Worm (Caenorhabditis elegans) whole organism, L4 larva: Measurements from ENCODE around the gene nasp-1.

ENCODE experiments used
- D1046.2 ChIP-seq: fragments of 200-800 bp; sonication (Bioruptor generic); IDR thresholded peaks from 2 replicates; pipeline ENCODE4 v1.3.6; 2022; ENCODE audit warnings: missing genetic modification characterization, missing compliant biosample characterization
- F44E2.7 ChIP-seq: fragments of 200-800 bp; sonication (Bioruptor generic); IDR thresholded peaks from 2 replicates; pipeline ENCODE4 v2.1.2; 2022; ENCODE audit warnings: missing genetic modification characterization, missing compliant biosample characterization
- R02D3.7 ChIP-seq: fragments of 150-350 bp; sonication (generic microtip); optimal IDR thresholded peaks from 3 replicates; lab custom pipeline; 2014; ENCODE audit warnings: missing biosample characterization, missing genetic modification characterization
- T20F7.1 ChIP-seq: fragments of 200-800 bp; sonication (Bioruptor generic); optimal IDR thresholded peaks from 2 replicates; lab custom pipeline; 2018; ENCODE audit warnings: mild to moderate bottlenecking, missing genetic modification characterization, missing compliant biosample characterization
- T26A8.4 ChIP-seq: fragments of 200-800 bp; sonication (Bioruptor generic); IDR thresholded peaks from 2 replicates; pipeline ENCODE4 v1.3.6; 2022; ENCODE audit warnings: missing genetic modification characterization, missing compliant biosample characterization
- ZK546.5 ChIP-seq, 2 experiments: sonication (generic microtip); optimal IDR thresholded peaks; 2 replicates each; lab custom pipeline; 2017; ENCODE audit warnings: missing biosample characterization in 2 of 2, missing genetic modification characterization in 2 of 2
- aha-1 ChIP-seq: fragments of 150-350 bp; peaks from one replicate; lab custom pipeline; 2014; ENCODE audit warnings: missing biosample characterization, missing genetic modification characterization
- ama-1 ChIP-seq: fragments of 150-350 bp; optimal IDR thresholded peaks from 2 replicates; lab custom pipeline; 2014; ENCODE audit warnings: inconsistent platforms, mixed read lengths
- ceh-82 ChIP-seq: sonication (generic microtip); optimal IDR thresholded peaks from 2 replicates; lab custom pipeline; 2017; ENCODE audit warnings: missing biosample characterization, missing genetic modification characterization
- ces-1 ChIP-seq: fragments of 150-350 bp; sonication (generic microtip); optimal IDR thresholded peaks from 4 replicates; lab custom pipeline; 2014; ENCODE audit warnings: missing biosample characterization, missing genetic modification reagents, missing genetic modification characterization
- daf-16 ChIP-seq, 3 experiments: sonication (generic microtip); optimal IDR thresholded peaks; 2 replicates each; lab custom pipeline; 2016 to 2017; ENCODE audit warnings: missing genetic modification characterization in 3 of 3, missing genetic modification reagents in 3 of 3, mild to moderate bottlenecking in 2 of 3, missing compliant biosample characterization in 2 of 3, missing biosample characterization in 1 of 3, moderate library complexity in 1 of 3
- dmd-6 ChIP-seq: fragments of 200-800 bp; sonication (Bioruptor generic); IDR thresholded peaks from 2 replicates; pipeline ENCODE4 v1.3.6; 2022; ENCODE audit warnings: missing genetic modification reagents, missing genetic modification characterization, missing compliant biosample characterization
- duxl-1 ChIP-seq: sonication (generic microtip); optimal IDR thresholded peaks from 2 replicates; lab custom pipeline; 2016; ENCODE audit warnings: mild to moderate bottlenecking, missing genetic modification characterization, moderate library complexity, missing compliant biosample characterization; ENCODE audit not compliant: poor library complexity
- dve-1 ChIP-seq: sonication (generic microtip); optimal IDR thresholded peaks from 2 replicates; lab custom pipeline; 2017; ENCODE audit warnings: antibody characterized with exemption, mild to moderate bottlenecking, missing genetic modification characterization, missing compliant biosample characterization; ENCODE audit not compliant: insufficient read depth
- egl-27 ChIP-seq: sonication (generic microtip); optimal IDR thresholded peaks from 3 replicates; lab custom pipeline; 2017; ENCODE audit warnings: missing biosample characterization, missing genetic modification reagents, missing genetic modification characterization
- fkh-10 ChIP-seq: fragments of 150-350 bp; optimal IDR thresholded peaks from 2 replicates; lab custom pipeline; 2014; ENCODE audit warnings: missing biosample characterization, missing genetic modification reagents, missing genetic modification characterization
- gei-8 ChIP-seq: fragments of 200-800 bp; sonication (Bioruptor generic); optimal IDR thresholded peaks from 2 replicates; lab custom pipeline; 2018; ENCODE audit warnings: mild to moderate bottlenecking, missing genetic modification characterization, missing compliant biosample characterization
- hif-1 ChIP-seq, 2 experiments: sonication (generic microtip); optimal IDR thresholded peaks; 2 replicates each; lab custom pipeline; 2016 to 2017; ENCODE audit warnings: missing compliant biosample characterization in 2 of 2, missing genetic modification characterization in 2 of 2, missing genetic modification reagents in 2 of 2, missing genotype in 2 of 2, mild to moderate bottlenecking in 1 of 2
- hlh-11 ChIP-seq: fragments of 200-800 bp; sonication (Bioruptor generic); optimal IDR thresholded peaks from 2 replicates; lab custom pipeline; 2018; ENCODE audit warnings: mild to moderate bottlenecking, missing genetic modification characterization, missing compliant biosample characterization
- hlh-30 ChIP-seq: sonication (generic microtip); optimal IDR thresholded peaks from 2 replicates; lab custom pipeline; 2017; ENCODE audit warnings: antibody characterized with exemption, mild to moderate bottlenecking, missing genetic modification characterization, missing compliant biosample characterization; ENCODE audit not compliant: insufficient read depth
- lin-13 ChIP-seq: fragments of 150-350 bp; optimal IDR thresholded peaks from 2 replicates; lab custom pipeline; 2014; ENCODE audit warnings: missing biosample characterization, missing genetic modification reagents, missing genetic modification characterization
- lin-38 ChIP-seq: fragments of 200-800 bp; sonication (Bioruptor generic); IDR thresholded peaks from 2 replicates; pipeline ENCODE4 v1.3.6; 2022; ENCODE audit warnings: missing genetic modification reagents, missing genetic modification characterization, missing compliant biosample characterization
- lir-3 ChIP-seq: sonication (generic microtip); optimal IDR thresholded peaks from 2 replicates; lab custom pipeline; 2016; ENCODE audit warnings: mild to moderate bottlenecking, missing genetic modification characterization, missing compliant biosample characterization
- lsy-2 ChIP-seq, 2 experiments: fragments of 150-350 bp in 1 of 2; sonication (generic microtip) in 1 of 2; optimal IDR thresholded peaks; 2 replicates each; lab custom pipeline; 2014 to 2017; ENCODE audit warnings: missing biosample characterization in 2 of 2, missing genetic modification characterization in 2 of 2
- mdl-1 ChIP-seq, 2 experiments: fragments of 150-350 bp in 1 of 2; sonication (generic microtip) in 1 of 2; optimal IDR thresholded peaks; 2 replicates each; lab custom pipeline; 2014 to 2017; ENCODE audit warnings: missing biosample characterization in 2 of 2, missing genetic modification characterization in 2 of 2
- mdt-29 ChIP-seq: fragments of 200-800 bp; sonication (Bioruptor generic); IDR thresholded peaks from 2 replicates; pipeline ENCODE4 v1.3.6; 2022; ENCODE audit warnings: missing genetic modification reagents, missing genetic modification characterization, missing compliant biosample characterization
- mep-1 ChIP-seq: fragments of 150-350 bp; sonication (generic microtip); optimal IDR thresholded peaks from 3 replicates; lab custom pipeline; 2014; ENCODE audit warnings: missing biosample characterization, missing genetic modification characterization
- mes-2 ChIP-seq: sonication (generic microtip); optimal IDR thresholded peaks from 2 replicates; lab custom pipeline; 2016; ENCODE audit warnings: missing genotype, mild to moderate bottlenecking, missing genetic modification characterization, missing compliant biosample characterization; ENCODE audit not compliant: poor library complexity, severe bottlenecking
- nhr-102 ChIP-seq: sonication (generic microtip); optimal IDR thresholded peaks from 2 replicates; lab custom pipeline; 2016; ENCODE audit warnings: mild to moderate bottlenecking, missing genetic modification characterization, moderate library complexity, missing compliant biosample characterization
- nhr-11 ChIP-seq: fragments of 150-350 bp; optimal IDR thresholded peaks from 2 replicates; lab custom pipeline; 2014; ENCODE audit warnings: missing biosample characterization, missing genetic modification characterization
- nhr-111 ChIP-seq: fragments of 200-800 bp; sonication (Bioruptor generic); optimal IDR thresholded peaks from 2 replicates; lab custom pipeline; 2018; ENCODE audit warnings: mild to moderate bottlenecking, missing genetic modification characterization, missing compliant biosample characterization
- nhr-237 ChIP-seq: sonication (generic microtip); optimal IDR thresholded peaks from 2 replicates; lab custom pipeline; 2017; ENCODE audit warnings: missing biosample characterization, missing genetic modification characterization
- nhr-28 ChIP-seq: fragments of 150-350 bp; optimal IDR thresholded peaks from 2 replicates; lab custom pipeline; 2014; ENCODE audit warnings: missing biosample characterization, missing genetic modification characterization
- nhr-42 ChIP-seq: fragments of 200-800 bp; sonication (Bioruptor generic); IDR thresholded peaks from 2 replicates; pipeline ENCODE4 v1.3.6; 2022; ENCODE audit warnings: missing genetic modification characterization, missing compliant biosample characterization
- nhr-48 ChIP-seq: sonication (generic microtip); optimal IDR thresholded peaks from 2 replicates; lab custom pipeline; 2016; ENCODE audit warnings: mild to moderate bottlenecking, missing genetic modification characterization, missing compliant biosample characterization
- nhr-6 ChIP-seq: fragments of 150-350 bp; optimal IDR thresholded peaks from 2 replicates; lab custom pipeline; 2014; ENCODE audit warnings: missing biosample characterization, missing genetic modification characterization
- nhr-77 ChIP-seq: fragments of 150-350 bp; optimal IDR thresholded peaks from 2 replicates; lab custom pipeline; 2014; ENCODE audit warnings: missing biosample characterization, missing genetic modification characterization
- pha-4 ChIP-seq, 2 experiments: fragments of 150-350 bp in 1 of 2; fragments of 200-800 bp in 1 of 2; sonication (Bioruptor generic) in 1 of 2; IDR thresholded peaks in 1 of 2; optimal IDR thresholded peaks in 1 of 2; 2 replicates each; pipeline versions ENCODE4 v1.3.6 to Lab custom; 2014 to 2022; ENCODE audit warnings: missing genetic modification characterization in 2 of 2, missing genetic modification reagents in 2 of 2, missing biosample characterization in 1 of 2, missing compliant biosample characterization in 1 of 2
- php-3 ChIP-seq: fragments of 200-800 bp; sonication (Bioruptor generic); IDR thresholded peaks from 2 replicates; pipeline ENCODE4 v1.3.6; 2022; ENCODE audit warnings: missing genetic modification reagents, missing genetic modification characterization, missing compliant biosample characterization
- skn-1 ChIP-seq: fragments of 150-350 bp; optimal IDR thresholded peaks from 2 replicates; lab custom pipeline; 2014; ENCODE audit warnings: missing biosample characterization, missing genetic modification characterization
- snpc-1.2 ChIP-seq: fragments of 200-800 bp; sonication (Bioruptor generic); IDR thresholded peaks from 2 replicates; pipeline ENCODE4 v1.3.6; 2022; ENCODE audit warnings: missing genetic modification reagents, missing genetic modification characterization, missing compliant biosample characterization
- tra-1 ChIP-seq: fragments of 200-800 bp; sonication (Bioruptor generic); IDR thresholded peaks from 2 replicates; pipeline ENCODE4 v1.3.6; 2022; ENCODE audit warnings: missing genetic modification reagents, missing genetic modification characterization, missing compliant biosample characterization
- unc-130 ChIP-seq: sonication (generic microtip); optimal IDR thresholded peaks from 2 replicates; lab custom pipeline; 2016; ENCODE audit warnings: missing genetic modification reagents, missing genetic modification characterization, missing compliant biosample characterization
- unc-39 ChIP-seq: sonication (generic microtip); optimal IDR thresholded peaks from 2 replicates; lab custom pipeline; 2017; ENCODE audit warnings: missing biosample characterization, missing genetic modification characterization
- zfp-2 ChIP-seq: sonication (generic microtip); optimal IDR thresholded peaks from 2 replicates; lab custom pipeline; 2016; ENCODE audit warnings: mild to moderate bottlenecking, missing genetic modification characterization, missing compliant biosample characterization
- zfp-3 ChIP-seq: fragments of 200-800 bp; sonication (Bioruptor generic); conservative IDR thresholded peaks from 2 replicates; pipeline ENCODE4 v1.3.6; 2022; ENCODE audit warnings: missing genetic modification reagents, missing genetic modification characterization, missing compliant biosample characterization
- ztf-7 ChIP-seq: fragments of 150-350 bp; optimal IDR thresholded peaks from 2 replicates; lab custom pipeline; 2014; ENCODE audit warnings: missing biosample characterization, missing genetic modification characterization

nasp-1 gene

ce11 chrII:11149866-11150685, 43.7 kb downstream of the nasp-1 start (continued):
- TF ChIP-seq nhr-11 (tag; lab: Kevin White, UChicago) (no peak), R02D3.7 (no peak), dve-1 (peak; percentile 69), zfp-3 (peak; percentile 89; the same call in 1 of the 2 replicates), ztf-7 (tag; lab: Kevin White, UChicago) (no peak), ama-1 (lab: Kevin White, UChicago) (no peak), F44E2.7 (GFP tag; lab: Robert Waterston, UW) (no peak)

DNA sequence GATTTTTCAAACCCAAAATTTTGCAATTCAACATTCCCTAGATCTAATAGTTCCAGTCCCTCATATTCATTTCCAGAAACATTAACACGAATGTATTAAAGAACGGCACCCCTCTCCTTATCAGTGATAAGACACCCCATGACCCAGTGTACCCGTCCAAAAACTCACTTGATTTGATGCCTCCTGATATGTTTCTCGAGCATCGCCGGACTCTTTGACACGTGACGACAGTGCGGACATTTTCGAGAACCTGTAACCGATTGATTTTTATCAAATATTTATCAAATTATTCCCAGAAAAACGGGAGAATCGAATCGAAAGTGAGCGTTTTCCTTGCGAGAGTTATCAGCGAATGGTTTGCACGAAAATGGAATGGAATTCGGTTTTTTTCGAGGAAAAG, 44.6 kb downstream of the nasp-1 start:
- TF ChIP-seq T26A8.4 (GFP tag; lab: Robert Waterston, UW) (0 out of 2 replicates have a peak, but pooled peaks have one; percentile 49), nhr-77 (tag; lab: Kevin White, UChicago) (peak; percentile 69), lsy-2 (tag; optimal IDR thresholded peaks at IDR 0.05; lab: Kevin White, UChicago) (peak in 1 of 2 experiments; percentile 47), unc-39 (no peak), dve-1 (peak; percentile 93), ZK546.5 (tag; optimal IDR thresholded peaks at IDR 0.05; lab: Kevin White, UChicago) (no peak), nhr-237 (no peak), nhr-42 (GFP tag; lab: Robert Waterston, UW) (no peak), mes-2 (tag; lab: Kevin White, UChicago) (peak; percentile 39), hlh-11 (peak; percentile 87), tra-1 (peak; percentile 56; the same call in 1 of the 2 replicates), T20F7.1 (GFP tag; lab: Kevin White, UChicago) (peak; percentile 21), mdt-29 (GFP tag; lab: Robert Waterston, UW) (peak; percentile 87), egl-27 (no peak), duxl-1 (tag; lab: Kevin White, UChicago) (no peak), D1046.2 (no peak), hlh-30 (tag; lab: Kevin White, UChicago) (peak; percentile 81), daf-16 (GFP tag; optimal IDR thresholded peaks at IDR 0.05; lab: Kevin White, UChicago) (peak in 1 of 2 experiments; percentile 22), daf-16 (tag; optimal IDR thresholded peaks at IDR 0.05; lab: Kevin White, UChicago) (peak; percentile 93), lin-13 (no peak), pha-4 (GFP tag; IDR thresholded peaks at IDR 0.05; lab: Robert Waterston, UW) (no peak), pha-4 (tag; optimal IDR thresholded peaks at IDR 0.05; lab: Kevin White, UChicago) (no peak), dmd-6 (GFP tag; lab: Robert Waterston, UW) (peak; percentile 84), hif-1 (tag; optimal IDR thresholded peaks at IDR 0.05; lab: Kevin White, UChicago) (no peak), zfp-2 (tag; lab: Kevin White, UChicago) (no peak), nhr-48 (peak; percentile 79), gei-8 (GFP tag; lab: Kevin White, UChicago) (peak; percentile 49), nhr-28 (tag; lab: Kevin White, UChicago) (peak; percentile 66), aha-1 (tag; lab: Kevin White, UChicago) (peak; percentile 81), unc-130 (no peak), ces-1 (GFP tag; lab: Kevin White, UChicago) (no peak), lir-3 (no peak), nhr-6 (tag; lab: Kevin White, UChicago) (no peak), snpc-1.2 (GFP tag; lab: Robert Waterston, UW) (no peak), skn-1 (tag; lab: Kevin White, UChicago) (no peak), lin-38 (GFP tag; lab: Robert Waterston, UW) (0 out of 2 replicates have a peak, but pooled peaks have one; percentile 25), mdl-1 (tag; optimal IDR thresholded peaks at IDR 0.05; lab: Kevin White, UChicago) (peak in 1 of 2 experiments; percentile 13), nhr-111 (GFP tag; lab: Kevin White, UChicago) (no peak), mep-1 (peak; percentile 37), php-3 (GFP tag; lab: Robert Waterston, UW) (peak; percentile 49; the same call in 1 of the 2 replicates), ceh-82 (no peak), nhr-102 (peak; percentile 60), fkh-10 (no peak)
